Fruit fly (Drosophila melanogaster) whole organism, embryonic: ENCODE data around the gene CG11839.

ENCODE experiments used
- Adf1 ChIP-seq: fragments of 200-800 bp; sonication (Bioruptor generic); IDR thresholded peaks from 2 replicates; pipeline ENCODE4 v1.3.6; 2022; ENCODE audit warnings: missing biosample characterization, missing genetic modification characterization
- BEAF-32 ChIP-seq: fragments of 200-800 bp; sonication (Bioruptor generic); optimal IDR thresholded peaks from 3 replicates; lab custom pipeline; 2017; ENCODE audit warnings: missing biosample characterization, missing genetic modification characterization, mild to moderate bottlenecking, moderate library complexity, missing genetic modification reagents
- CG10321 ChIP-seq: fragments of 200-800 bp; sonication (Bioruptor generic); IDR thresholded peaks from 2 replicates; pipeline ENCODE4 v1.3.6; 2022; ENCODE audit warnings: missing biosample characterization, missing genetic modification characterization
- CG10462 ChIP-seq: fragments of 200-800 bp; sonication (Bioruptor generic); optimal IDR thresholded peaks from 2 replicates; lab custom pipeline; 2016; ENCODE audit warnings: missing biosample characterization, missing genetic modification characterization
- CG10959 ChIP-seq: fragments of 200-800 bp; sonication (Bioruptor generic); IDR thresholded peaks from 2 replicates; pipeline ENCODE4 v1.3.6; 2022; ENCODE audit warnings: missing biosample characterization, missing genetic modification characterization
- CG11695 ChIP-seq: fragments of 200-800 bp; sonication (Bioruptor generic); IDR thresholded peaks from 3 replicates; pipeline ENCODE4 v1.3.6; 2022; ENCODE audit warnings: missing biosample characterization, missing genetic modification characterization
- CG13123 ChIP-seq: fragments of 200-800 bp; sonication (Bioruptor generic); optimal IDR thresholded peaks from 2 replicates; lab custom pipeline; 2016; ENCODE audit warnings: missing biosample characterization, missing genetic modification characterization
- CG14667 ChIP-seq: fragments of 200-800 bp; sonication (Bioruptor generic); IDR thresholded peaks from 2 replicates; pipeline ENCODE4 v1.3.6; 2022; ENCODE audit warnings: missing biosample characterization, missing genetic modification characterization
- CG15073 ChIP-seq: fragments of 200-800 bp; sonication (Bioruptor generic); optimal IDR thresholded peaks from 2 replicates; lab custom pipeline; 2016; ENCODE audit warnings: missing biosample characterization, missing genetic modification characterization
- CG17328 ChIP-seq: fragments of 200-800 bp; sonication (Bioruptor generic); IDR thresholded peaks from 2 replicates; pipeline ENCODE4 v1.3.6; 2022; ENCODE audit warnings: missing biosample characterization, missing genetic modification characterization
- CG1832 ChIP-seq: fragments of 200-800 bp; sonication (Bioruptor generic); optimal IDR thresholded peaks from 2 replicates; lab custom pipeline; 2017; ENCODE audit warnings: missing biosample characterization, mild to moderate bottlenecking, missing genetic modification characterization, inconsistent platforms
- CG4404 ChIP-seq: fragments of 200-800 bp; sonication (Bioruptor generic); IDR thresholded peaks from 2 replicates; pipeline ENCODE4 v1.3.6; 2022; ENCODE audit warnings: missing biosample characterization, missing genetic modification characterization
- CG4854 ChIP-seq: fragments of 200-800 bp; sonication (Bioruptor generic); optimal IDR thresholded peaks from 2 replicates; lab custom pipeline; 2016; ENCODE audit warnings: missing biosample characterization, missing genetic modification characterization, inconsistent platforms
- CG7928 ChIP-seq: fragments of 200-800 bp; sonication (Bioruptor generic); optimal IDR thresholded peaks from 2 replicates; lab custom pipeline; 2017; ENCODE audit warnings: missing biosample characterization, mild to moderate bottlenecking, missing genetic modification characterization
- CG8290 ChIP-seq, 3 experiments: fragments of 200-800 bp; sonication (Bioruptor generic); optimal IDR thresholded peaks; 2 replicates each; lab custom pipeline; 2016 to 2019; ENCODE audit warnings: missing biosample characterization in 3 of 3, missing genetic modification characterization in 3 of 3, mild to moderate bottlenecking in 2 of 3, moderate library complexity in 1 of 3
- CG9797 ChIP-seq: fragments of 200-800 bp; sonication (Bioruptor generic); optimal IDR thresholded peaks from 3 replicates; lab custom pipeline; 2018; ENCODE audit warnings: missing biosample characterization, mild to moderate bottlenecking, missing genetic modification characterization
- CoRest ChIP-seq: fragments of 200-800 bp; sonication (Bioruptor generic); optimal IDR thresholded peaks from 3 replicates; lab custom pipeline; 2018; ENCODE audit warnings: missing biosample characterization, mild to moderate bottlenecking, missing genetic modification characterization, moderate library complexity
- Dad ChIP-seq: fragments of 200-800 bp; sonication (Bioruptor generic); optimal IDR thresholded peaks from 3 replicates; lab custom pipeline; 2016; ENCODE audit warnings: missing biosample characterization, missing genetic modification characterization
- Dfd ChIP-seq, 2 experiments: fragments of >200 bp; optimal IDR thresholded peaks; 2 replicates each; lab custom pipeline; 2017; ENCODE audit warnings: missing biosample characterization in 2 of 2, missing genetic modification characterization in 2 of 2
- Dip3 ChIP-seq: fragments of 200-800 bp; sonication (Bioruptor generic); optimal IDR thresholded peaks from 3 replicates; lab custom pipeline; 2016; ENCODE audit warnings: missing biosample characterization, missing genetic modification characterization
- Doc2 ChIP-seq: fragments of 200-800 bp; sonication (Bioruptor generic); IDR thresholded peaks from 2 replicates; pipeline ENCODE4 v1.3.6; 2022; ENCODE audit warnings: missing biosample characterization, missing genetic modification characterization
- HmgD ChIP-seq: fragments of 200-800 bp; sonication (Bioruptor generic); optimal IDR thresholded peaks from 3 replicates; lab custom pipeline; 2016; ENCODE audit warnings: missing biosample characterization, missing genetic modification characterization
- Jarid2 ChIP-seq: fragments of 200-800 bp; sonication (Bioruptor generic); optimal IDR thresholded peaks from 3 replicates; lab custom pipeline; 2017; ENCODE audit warnings: mild to moderate bottlenecking, missing biosample characterization, missing genetic modification reagents, missing genetic modification characterization
- Nf-YA ChIP-seq: fragments of 200-800 bp; sonication (Bioruptor generic); IDR thresholded peaks from 2 replicates; pipeline ENCODE4 v1.3.6; 2022; ENCODE audit warnings: missing biosample characterization, missing genetic modification characterization
- Nf-YB ChIP-seq: fragments of 200-800 bp; sonication (Bioruptor generic); optimal IDR thresholded peaks from 3 replicates; lab custom pipeline; 2019; ENCODE audit warnings: missing biosample characterization, mild to moderate bottlenecking, missing genetic modification characterization, moderate library complexity
- Nf-YC ChIP-seq: fragments of 200-800 bp; optimal IDR thresholded peaks from 3 replicates; lab custom pipeline; 2019; ENCODE audit warnings: missing biosample characterization, mild to moderate bottlenecking, missing genetic modification characterization, moderate library complexity
- Opbp ChIP-seq: fragments of 200-800 bp; sonication (Bioruptor generic); IDR thresholded peaks from 3 replicates; pipeline ENCODE4 v1.3.6; 2022; ENCODE audit warnings: missing biosample characterization, missing genetic modification characterization; ENCODE audit not compliant: partially characterized antibody
- Sin3A ChIP-seq: fragments of >200 bp; optimal IDR thresholded peaks from 2 replicates; lab custom pipeline; 2018
- Trl ChIP-seq, 3 experiments: fragments of >200 bp in 2 of 3; fragments of 200-800 bp in 1 of 3; sonication (Bioruptor generic) in 1 of 3; optimal IDR thresholded peaks; 2 replicates in 1 of 3; 3 replicates in 2 of 3; lab custom pipeline; 2016 to 2017; ENCODE audit warnings: missing biosample characterization in 1 of 3, missing genetic modification characterization in 1 of 3
- cg ChIP-seq: fragments of 200-800 bp; sonication (Bioruptor generic); optimal IDR thresholded peaks from 3 replicates; lab custom pipeline; 2019; ENCODE audit warnings: missing biosample characterization, mild to moderate bottlenecking, missing genetic modification characterization, moderate library complexity
- crol ChIP-seq: fragments of 200-800 bp; sonication (Bioruptor generic); IDR thresholded peaks from 2 replicates; pipeline ENCODE4 v1.3.6; 2022; ENCODE audit warnings: missing biosample characterization, missing genetic modification characterization
- exex ChIP-seq: fragments of 200-800 bp; sonication (Bioruptor generic); optimal IDR thresholded peaks from 4 replicates; lab custom pipeline; 2018; ENCODE audit warnings: missing biosample characterization, mild to moderate bottlenecking, missing genetic modification characterization, moderate library complexity
- jing ChIP-seq: fragments of 200-800 bp; sonication (Bioruptor generic); optimal IDR thresholded peaks from 2 replicates; lab custom pipeline; 2018; ENCODE audit warnings: missing biosample characterization, mild to moderate bottlenecking, missing genetic modification characterization
- mld ChIP-seq: fragments of 200-800 bp; sonication (Bioruptor generic); IDR thresholded peaks from 3 replicates; pipeline ENCODE4 v1.3.6; 2022; ENCODE audit warnings: missing biosample characterization, missing genetic modification characterization; ENCODE audit not compliant: partially characterized antibody
- nerfin-1 ChIP-seq: fragments of 200-800 bp; sonication (Bioruptor generic); optimal IDR thresholded peaks from 3 replicates; lab custom pipeline; 2019; ENCODE audit warnings: missing biosample characterization, mild to moderate bottlenecking, missing genetic modification characterization, moderate library complexity
- nom ChIP-seq: fragments of 200-800 bp; sonication (Bioruptor generic); optimal IDR thresholded peaks from 2 replicates; lab custom pipeline; 2017; ENCODE audit warnings: missing biosample characterization, missing genetic modification characterization, mild to moderate bottlenecking, moderate library complexity, missing genetic modification reagents
- oc ChIP-seq: fragments of 200-800 bp; sonication (Bioruptor generic); optimal IDR thresholded peaks from 2 replicates; lab custom pipeline; 2018; ENCODE audit warnings: missing biosample characterization, mild to moderate bottlenecking, missing genetic modification characterization, moderate library complexity
- org-1 ChIP-seq: fragments of 200-800 bp; sonication (Bioruptor generic); optimal IDR thresholded peaks from 2 replicates; lab custom pipeline; 2017; ENCODE audit warnings: missing biosample characterization, missing genetic modification characterization
- pnt ChIP-seq: fragments of 200-800 bp; sonication (Bioruptor generic); optimal IDR thresholded peaks from 3 replicates; lab custom pipeline; 2016; ENCODE audit warnings: missing biosample characterization, missing genetic modification characterization
- pum ChIP-seq: fragments of 200-800 bp; sonication (Bioruptor generic); optimal IDR thresholded peaks from 2 replicates; lab custom pipeline; 2016; ENCODE audit warnings: missing biosample characterization, missing genetic modification characterization
- sim ChIP-seq: fragments of 200-800 bp; sonication (Bioruptor generic); IDR thresholded peaks from 2 replicates; pipeline ENCODE4 v1.3.6; 2022; ENCODE audit warnings: missing biosample characterization, missing genetic modification characterization
- sna ChIP-seq: fragments of 200-800 bp; sonication (Bioruptor generic); IDR thresholded peaks from 2 replicates; pipeline ENCODE4 v1.3.6; 2022; ENCODE audit warnings: missing biosample characterization, missing genetic modification characterization; ENCODE audit not compliant: partially characterized antibody
- tin ChIP-seq: fragments of 200-800 bp; sonication (Bioruptor generic); optimal IDR thresholded peaks from 3 replicates; lab custom pipeline; 2016; ENCODE audit warnings: missing biosample characterization, missing genetic modification characterization
- wor ChIP-seq: fragments of 200-800 bp; sonication (Bioruptor generic); IDR thresholded peaks from 2 replicates; pipeline ENCODE4 v1.3.6; 2022; ENCODE audit warnings: missing biosample characterization, missing genetic modification characterization
- z ChIP-seq: fragments of 200-800 bp; sonication (Bioruptor generic); IDR thresholded peaks from 3 replicates; pipeline ENCODE4 v1.3.6; 2022; ENCODE audit warnings: missing biosample characterization, missing genetic modification characterization
- zf30C ChIP-seq: fragments of 200-800 bp; sonication (Bioruptor generic); optimal IDR thresholded peaks from 3 replicates; lab custom pipeline; 2018; ENCODE audit warnings: missing biosample characterization, mild to moderate bottlenecking, missing genetic modification characterization

Gene CG11839

dm6 chr3R:25080446-25080845 is 10.7 kb downstream of the CG11839 start (continued):
- no peak for TF ChIP-seq CG7928 (GFP tag; lab: Kevin White, UChicago)
- 0 out of 3 replicates have a peak, but pooled peaks have one; percentile 11 for TF ChIP-seq CG11695 (GFP tag; lab: Robert Waterston, UW)
- no peak for TF ChIP-seq Dip3
- peak; percentile 100 for TF ChIP-seq Nf-YB (GFP tag; lab: Kevin White, UChicago)
- no peak for TF ChIP-seq z

DNA sequence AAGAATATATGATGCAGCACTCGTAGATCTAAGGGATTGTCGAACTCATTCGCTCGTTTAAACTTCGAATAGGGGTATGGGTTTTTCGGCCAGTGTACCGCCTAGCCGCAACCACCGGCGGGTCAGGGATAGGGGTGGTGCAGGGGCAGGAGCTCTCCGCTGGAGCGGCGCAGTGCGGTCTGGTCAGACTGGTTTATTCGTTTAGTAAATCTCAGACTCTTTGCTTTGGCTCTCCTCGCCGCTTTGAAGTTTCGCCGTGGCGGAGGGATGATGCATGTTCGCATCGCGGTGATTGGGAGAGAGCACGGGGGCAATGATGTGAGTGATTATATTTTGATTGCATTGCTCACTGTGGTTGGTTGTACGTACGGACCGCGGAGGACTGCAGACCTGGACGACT is 12.6 kb downstream of the CG11839 start, which contains the start of gene fd96Ca:
Gene fd96Ca, plus strand, starts transcription at position 337 of the 400 bp plus-strand sequence.
- peak; percentile 83 for TF ChIP-seq zf30C (GFP tag; lab: Kevin White, UChicago)
- no peak for TF ChIP-seq Sin3A (lab: Kevin White, UChicago)
- peak; percentile 95 for TF ChIP-seq Nf-YB (GFP tag; lab: Kevin White, UChicago)
- peak in 1 of 2 experiments; percentile 22 for TF ChIP-seq Trl (optimal IDR thresholded peaks at IDR 0.05; lab: Kevin White, UChicago)
- no peak for TF ChIP-seq Trl (GFP tag; optimal IDR thresholded peaks at IDR 0.05; lab: Kevin White, UChicago)
- TF ChIP-seq Nf-YC (tag; lab: Kevin White, UChicago), result peak; percentile 92
- no peak for TF ChIP-seq CG10462 (GFP tag; lab: Kevin White, UChicago)
- peak; percentile 84; the same call in 1 of the 2 replicates for TF ChIP-seq crol (GFP tag; lab: Robert Waterston, UW)
- TF ChIP-seq wor (GFP tag; lab: Robert Waterston, UW), result no peak

DNA sequence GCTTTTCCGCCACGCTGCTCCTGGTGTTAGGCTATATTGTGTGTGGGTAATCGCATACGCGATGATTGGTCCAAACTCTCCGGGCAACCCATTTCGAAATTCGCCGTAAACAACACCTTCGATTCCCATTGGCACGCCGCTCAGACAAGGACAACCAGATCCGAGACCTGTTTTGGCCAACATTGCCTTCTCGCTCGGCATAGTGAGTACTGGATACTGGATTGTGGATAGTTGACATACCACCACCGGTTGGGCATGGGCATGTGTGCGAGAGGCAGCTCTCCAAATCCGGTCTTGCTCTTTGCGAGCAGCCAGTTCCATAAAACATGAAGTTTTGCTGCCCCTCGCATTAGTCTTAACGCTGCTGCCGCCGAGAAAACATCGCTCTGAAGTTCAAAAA is 24.9 kb downstream of the CG11839 start, which contains the start of gene fd96Cb:
Gene fd96Cb, plus strand, starts transcription at position 374 of the 400 bp plus-strand sequence.
- no peak for TF ChIP-seq CG13123 (GFP tag; lab: Kevin White, UChicago)
- no peak for TF ChIP-seq exex
- TF ChIP-seq Nf-YB (GFP tag; lab: Kevin White, UChicago), result peak; percentile 100
- peak; percentile 21 for TF ChIP-seq HmgD (GFP tag; lab: Kevin White, UChicago)
- peak; percentile 31; the same call in 1 of the 2 replicates for TF ChIP-seq Adf1
- TF ChIP-seq cg, result peak; percentile 64
- no peak for TF ChIP-seq pum
- no peak for TF ChIP-seq pnt
- TF ChIP-seq Opbp (GFP tag; lab: Robert Waterston, UW), result peak; percentile 34; the same call in 1 of the 3 replicates
- 0 out of 3 replicates have a peak, but pooled peaks have one; percentile 55 for TF ChIP-seq mld
- peak; percentile 95 for TF ChIP-seq Nf-YA (GFP tag; lab: Robert Waterston, UW)
- TF ChIP-seq Doc2 (GFP tag; lab: Robert Waterston, UW), result no peak
- TF ChIP-seq Nf-YC (tag; lab: Kevin White, UChicago), result peak; percentile 100
- TF ChIP-seq CG10321 (GFP tag; lab: Robert Waterston, UW), result peak; percentile 94
- peak; percentile 64 for TF ChIP-seq oc (tag; lab: Kevin White, UChicago)
- TF ChIP-seq nom, result peak; percentile 31
- no peak for TF ChIP-seq Dad (GFP tag; lab: Kevin White, UChicago)
- TF ChIP-seq sim (GFP tag; lab: Robert Waterston, UW), result no peak
- peak; percentile 30 to 49 for TF ChIP-seq Trl (optimal IDR thresholded peaks at IDR 0.05; lab: Kevin White, UChicago)
- no peak for TF ChIP-seq Trl (GFP tag; optimal IDR thresholded peaks at IDR 0.05; lab: Kevin White, UChicago)
- no peak for TF ChIP-seq org-1 (GFP tag; lab: Kevin White, UChicago)
- TF ChIP-seq CG1832 (GFP tag; lab: Kevin White, UChicago), result peak; percentile 88
- no peak for TF ChIP-seq CG15073 (GFP tag; lab: Kevin White, UChicago)
- TF ChIP-seq Jarid2 (GFP tag; lab: Kevin White, UChicago), result peak; percentile 73
- peak; percentile 34 for TF ChIP-seq jing (GFP tag; lab: Kevin White, UChicago)

- peak; percentile 75 for TF ChIP-seq CG8290 (GFP tag; optimal IDR thresholded peaks at IDR 0.05; lab: Kevin White, UChicago)
- TF ChIP-seq CG8290 (tag; optimal IDR thresholded peaks at IDR 0.05; lab: Kevin White, UChicago), result peak in 1 of 2 experiments; percentile 2
- TF ChIP-seq sna, result no peak
- no peak for TF ChIP-seq CoRest
- no peak for TF ChIP-seq CG14667 (GFP tag; lab: Robert Waterston, UW)
- peak; percentile 75 for TF ChIP-seq CG9797 (GFP tag; lab: Kevin White, UChicago)
- TF ChIP-seq CG4854 (GFP tag; lab: Kevin White, UChicago), result no peak
- TF ChIP-seq tin (GFP tag; lab: Kevin White, UChicago), result no peak
- TF ChIP-seq Dfd (GFP tag; optimal IDR thresholded peaks at IDR 0.05; lab: Kevin White, UChicago), result no peak
- no peak for TF ChIP-seq nerfin-1 (tag; lab: Kevin White, UChicago)
- no peak for TF ChIP-seq CG4404 (GFP tag; lab: Robert Waterston, UW)
- no peak for TF ChIP-seq CG17328 (GFP tag; lab: Robert Waterston, UW)
- no peak for TF ChIP-seq CG10959
- peak; percentile 31 for TF ChIP-seq BEAF-32
Observed at dm6 chr3R:25097486-25097885, 27.8 kb downstream of the CG11839 start, which contains the start of the genes CG33095 and CG33096. Gene CG33095 (plus strand): TSS chr3R:25097672. Gene CG33096 (plus strand): TSS chr3R:25097672.
